Worm (Caenorhabditis elegans): Measurements from ENCODE around the gene F45E12.6.

The F45E12.6 gene

ce11 chrII:7337469-7337893 lies 23.5 kb upstream of the F45E12.6 start:
- TF ChIP-seq nhr-25 (tag; optimal IDR thresholded peaks at IDR 0.05) (peak; percentile 95), skn-1 (tag; optimal IDR thresholded peaks at IDR 0.05) (no peak), elt-3 (tag; optimal IDR thresholded peaks at IDR 0.05) (no peak), ZK546.5 (tag; optimal IDR thresholded peaks at IDR 0.05) (no peak), nhr-129 (tag; optimal IDR thresholded peaks at IDR 0.05) (peak; percentile 79), unc-55 (GFP tag; optimal IDR thresholded peaks at IDR 0.05) (peak; percentile 73), aly-2 (tag; optimal IDR thresholded peaks at IDR 0.05) (no peak), snpc-4 (tag; optimal IDR thresholded peaks at IDR 0.05) (peak; percentile 34), nhr-10 (tag; optimal IDR thresholded peaks at IDR 0.05) (no peak), ztf-4 (tag; optimal IDR thresholded peaks at IDR 0.05) (peak; percentile 72), peb-1 (tag; optimal IDR thresholded peaks at IDR 0.05) (no peak), nhr-6 (tag; optimal IDR thresholded peaks at IDR 0.05) (peak; percentile 40), C34F6.9 (tag; optimal IDR thresholded peaks at IDR 0.05) (peak; percentile 70), crh-2 (tag; optimal IDR thresholded peaks at IDR 0.05) (peak; percentile 94), sma-3 (GFP tag; optimal IDR thresholded peaks at IDR 0.05) (peak; percentile 92), sem-4 (tag; optimal IDR thresholded peaks at IDR 0.05) (peak; percentile 77), R02D3.7 (tag; optimal IDR thresholded peaks at IDR 0.05) (no peak), lsy-2 (tag; optimal IDR thresholded peaks at IDR 0.05) (peak in 1 of 2 experiments; percentile 72), zag-1 (tag; optimal IDR thresholded peaks at IDR 0.05) (no peak), nhr-11 (tag; optimal IDR thresholded peaks at IDR 0.05) (no peak), unc-62 (GFP tag; optimal IDR thresholded peaks at IDR 0.05) (peak; percentile 7), dmd-4 (tag; optimal IDR thresholded peaks at IDR 0.05) (no peak), ceh-82 (tag; optimal IDR thresholded peaks at IDR 0.05) (no peak), alr-1 (tag; optimal IDR thresholded peaks at IDR 0.05) (no peak), ztf-1 (GFP tag; conservative IDR thresholded peaks at IDR 0.05) (no peak), sma-9 (GFP tag; optimal IDR thresholded peaks at IDR 0.05) (peak; percentile 97), sma-9 (tag; optimal IDR thresholded peaks at IDR 0.05) (no peak), nhr-77 (tag; optimal IDR thresholded peaks at IDR 0.05) (no peak), mbf-1 (tag; optimal IDR thresholded peaks at IDR 0.05) (no peak), nhr-21 (tag; optimal IDR thresholded peaks at IDR 0.05) (no peak), Y55F3AM.14 (GFP tag; optimal IDR thresholded peaks at IDR 0.05) (peak; percentile 50), lin-39 (tag; optimal IDR thresholded peaks at IDR 0.05) (no peak), egl-27 (tag; optimal IDR thresholded peaks at IDR 0.05) (peak; percentile 75), nhr-23 (tag; optimal IDR thresholded peaks at IDR 0.05) (no peak), mdl-1 (tag; optimal IDR thresholded peaks at IDR 0.05) (peak; percentile 73 to 87), gmeb-1 (tag; optimal IDR thresholded peaks at IDR 0.05) (peak; percentile 59), elt-1 (tag; optimal IDR thresholded peaks at IDR 0.05) (no peak), ceh-16 (tag; optimal IDR thresholded peaks at IDR 0.05) (no peak), lin-11 (tag; optimal IDR thresholded peaks at IDR 0.05) (peak; percentile 54), F13H6.1 (tag; optimal IDR thresholded peaks at IDR 0.05) (peak; percentile 84), unc-39 (tag; optimal IDR thresholded peaks at IDR 0.05) (no peak), lin-13 (GFP tag; optimal IDR thresholded peaks at IDR 0.05) (peak; percentile 55), nhr-12 (tag; optimal IDR thresholded peaks at IDR 0.05) (peak; percentile 15), mab-5 (tag; optimal IDR thresholded peaks at IDR 0.05) (no peak), ztf-11 (tag; optimal IDR thresholded peaks at IDR 0.05) (no peak), nhr-237 (tag; optimal IDR thresholded peaks at IDR 0.05) (no peak), ama-1 (optimal IDR thresholded peaks at IDR 0.05) (no peak), fos-1 (tag; optimal IDR thresholded peaks at IDR 0.05) (peak; percentile 75), blmp-1 (tag; optimal IDR thresholded peaks at IDR 0.05; ENCODE audit: insufficient read depth) (peak; percentile 90)

All from whole organism, L2 larva.